Fruit fly (Drosophila melanogaster) whole organism, pupa: ENCODE data around the gene CG33282.

Experiments
- CG32121 ChIP-seq: fragments of 200-800 bp; sonication (Bioruptor generic); IDR thresholded peaks from 2 replicates; pipeline ENCODE4 v1.3.6; 2022; ENCODE audit warnings: missing biosample characterization, missing genetic modification characterization
- D1 ChIP-seq: fragments of 200-800 bp; sonication (Bioruptor generic); optimal IDR thresholded peaks from 2 replicates; lab custom pipeline; 2018; ENCODE audit warnings: missing biosample characterization, mild to moderate bottlenecking, missing genetic modification characterization, moderate library complexity
- Snoo ChIP-seq: fragments of 200-800 bp; sonication (Bioruptor generic); optimal IDR thresholded peaks from 3 replicates; lab custom pipeline; 2017; ENCODE audit warnings: missing biosample characterization, mild to moderate bottlenecking, missing genetic modification characterization, inconsistent platforms

DNA sequence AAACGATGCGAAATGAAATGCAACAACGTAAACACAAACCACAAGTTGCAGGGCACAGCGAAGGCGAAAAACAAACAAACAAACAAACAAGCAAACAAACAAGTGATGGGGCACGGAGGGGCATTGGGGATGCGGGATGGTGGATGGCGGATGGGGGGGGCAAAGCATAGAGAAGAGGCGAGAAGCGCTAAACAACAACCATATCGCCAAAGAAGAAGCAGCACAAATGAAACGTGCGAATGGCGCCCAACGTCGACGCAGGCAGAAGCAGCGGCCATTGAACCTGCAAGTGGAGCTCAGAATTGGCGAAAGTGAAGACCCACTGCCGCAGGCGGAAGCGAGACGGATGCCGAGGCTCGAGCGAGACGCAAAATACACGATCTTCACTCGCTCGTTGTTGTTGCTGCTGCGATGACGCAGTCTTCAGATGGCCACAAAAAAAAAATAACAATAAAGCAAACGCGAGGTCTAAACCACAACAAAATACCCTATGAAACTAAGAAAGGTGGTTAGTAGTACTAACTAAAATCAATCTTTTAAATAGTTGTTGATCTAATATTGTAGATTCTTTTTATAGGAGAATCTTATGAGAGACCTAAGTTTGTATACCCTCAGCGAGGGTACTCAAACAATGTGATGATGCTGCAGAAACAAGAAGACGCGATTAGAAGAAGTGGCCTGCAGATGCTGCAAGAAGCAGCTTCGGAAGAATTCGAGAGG lies 18.2 kb downstream of the CG33282 start:
- TF ChIP-seq D1 (no peak), Snoo (tag; lab: Kevin White, UChicago) (peak; percentile 78), CG32121 (GFP tag; lab: Robert Waterston, UW) (peak; percentile 78)
